Worm (Caenorhabditis elegans): ENCODE measurements around the gene fzo-1.

fzo-1 gene

DNA sequence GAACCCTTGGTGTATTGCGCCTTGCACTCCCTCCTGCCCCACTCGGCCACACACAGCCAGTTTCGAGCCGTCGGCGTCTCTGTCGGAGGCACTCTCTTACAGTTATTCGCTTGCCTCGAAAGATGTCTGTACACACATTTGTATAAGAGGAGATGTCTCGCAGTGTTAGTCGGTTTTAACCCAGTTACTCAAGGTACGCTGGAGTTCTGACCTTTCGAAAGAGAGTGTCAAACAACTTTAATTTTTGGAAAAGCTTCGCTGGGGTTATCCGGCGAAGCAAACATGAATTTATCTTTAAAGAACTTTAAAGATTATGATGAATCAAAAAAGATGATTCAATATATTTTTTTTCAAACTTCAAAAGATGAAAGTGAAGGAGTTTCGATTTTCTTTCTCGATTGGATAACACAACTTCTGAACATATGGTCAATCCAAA lies 8.7 kb upstream of the fzo-1 start (continued):
- TF ChIP-seq dmd-9 (GFP tag; IDR thresholded peaks at IDR 0.05) (peak; percentile 99), egl-43 (GFP tag; IDR thresholded peaks at IDR 0.05) (peak; percentile 99), ztf-7 (tag; optimal IDR thresholded peaks at IDR 0.05) (peak; percentile 91), nhr-28 (tag; optimal IDR thresholded peaks at IDR 0.05) (peak; percentile 96), nhr-237 (tag; optimal IDR thresholded peaks at IDR 0.05) (peak; percentile 70), daf-8 (GFP tag; IDR thresholded peaks at IDR 0.05) (0 out of 2 replicates have a peak, but pooled peaks have one; percentile 20), attf-4 (tag; optimal IDR thresholded peaks at IDR 0.05) (peak; percentile 48), zag-1 (tag; optimal IDR thresholded peaks at IDR 0.05) (peak; percentile 97), lin-13 (GFP tag; optimal IDR thresholded peaks at IDR 0.05) (peak; percentile 98), hif-1 (tag; optimal IDR thresholded peaks at IDR 0.05) (peak; percentile 88 to 94), cey-2 (tag; optimal IDR thresholded peaks at IDR 0.05; ENCODE audit: borderline replicate concordance, insufficient read depth) (peak; percentile 89), skn-1 (tag; optimal IDR thresholded peaks at IDR 0.05) (peak; percentile 55), lim-7 (GFP tag; IDR thresholded peaks at IDR 0.05) (peak; percentile 76), duxl-1 (tag; optimal IDR thresholded peaks at IDR 0.05; ENCODE audit: poor library complexity) (peak; percentile 96), arid-1 (GFP tag; conservative IDR thresholded peaks at IDR 0.05) (peak; percentile 96), nhr-25 (tag; optimal IDR thresholded peaks at IDR 0.05; ENCODE audit: borderline replicate concordance, insufficient read depth) (peak; percentile 96), set-16 (GFP tag; IDR thresholded peaks at IDR 0.05) (peak; percentile 83), daf-12 (tag; optimal IDR thresholded peaks at IDR 0.05) (peak; percentile 43)

DNA sequence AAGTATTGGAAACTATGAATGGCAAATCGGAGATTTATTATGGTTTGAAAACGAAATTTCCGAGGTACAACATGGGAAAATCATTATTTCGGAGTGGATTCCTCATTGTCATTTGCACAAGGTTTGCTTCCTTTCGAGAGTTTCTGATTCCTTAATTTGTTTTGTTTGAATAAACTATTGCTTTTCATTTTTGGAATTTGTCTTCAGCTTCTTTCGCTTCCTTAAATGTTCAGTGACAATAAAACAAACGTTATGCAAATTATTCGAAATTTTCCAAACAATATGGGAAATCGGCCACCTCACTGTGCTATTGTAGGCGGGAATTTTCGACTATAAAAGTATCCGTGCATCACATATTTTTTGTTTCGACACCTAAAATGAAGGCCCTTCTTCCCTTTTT lies 5.9 kb upstream of the fzo-1 start, which contains the start of gene nep-25:
Gene nep-25 (plus strand): TSS at position 375 of the 400 bp plus-strand sequence.
- peak; percentile 46 for TF ChIP-seq aha-1 (tag)
- peak in 1 of 2 experiments; percentile 90 for TF ChIP-seq unc-62 (GFP tag; optimal IDR thresholded peaks at IDR 0.05 in 1 of 2)
- TF ChIP-seq unc-62 (tag; optimal IDR thresholded peaks at IDR 0.05), result no peak
- TF ChIP-seq nhr-76 (tag; optimal IDR thresholded peaks at IDR 0.05), result no peak

DNA sequence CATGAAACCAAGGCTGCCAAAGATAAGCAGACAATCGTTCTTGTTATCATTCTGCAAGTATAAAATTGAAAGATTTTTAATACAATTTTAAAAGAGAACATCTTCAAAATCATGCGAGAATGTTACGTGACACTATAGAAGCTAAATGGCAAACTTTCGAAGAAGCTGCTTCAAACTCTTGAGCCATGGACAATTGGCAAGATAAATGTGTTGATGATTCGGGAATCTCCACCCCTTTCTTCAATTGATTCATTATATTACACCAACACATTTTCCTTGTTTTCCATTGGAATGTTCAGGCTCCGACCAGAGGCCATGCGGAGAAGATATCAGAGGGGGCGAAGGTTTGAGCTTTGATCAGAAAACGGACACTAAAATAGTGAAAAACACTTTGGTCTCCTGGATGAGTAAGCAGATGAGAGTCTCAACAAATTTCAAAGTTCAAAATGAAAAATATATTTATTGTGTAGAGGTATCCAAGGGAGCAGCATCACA lies 5.1 kb upstream of the fzo-1 start, which contains the start of gene lec-5:
Gene lec-5 (minus strand): TSS at position 51 of the 495 bp plus-strand sequence.
- TF ChIP-seq php-3 (GFP tag; IDR thresholded peaks at IDR 0.05) (no peak), daf-16 (GFP tag; optimal IDR thresholded peaks at IDR 0.05) (peak in 1 of 2 experiments; percentile 94), daf-16 (tag; optimal IDR thresholded peaks at IDR 0.05) (no peak), pqm-1 (tag; optimal IDR thresholded peaks at IDR 0.05) (no peak), nhr-11 (tag; optimal IDR thresholded peaks at IDR 0.05) (peak; percentile 34)

DNA sequence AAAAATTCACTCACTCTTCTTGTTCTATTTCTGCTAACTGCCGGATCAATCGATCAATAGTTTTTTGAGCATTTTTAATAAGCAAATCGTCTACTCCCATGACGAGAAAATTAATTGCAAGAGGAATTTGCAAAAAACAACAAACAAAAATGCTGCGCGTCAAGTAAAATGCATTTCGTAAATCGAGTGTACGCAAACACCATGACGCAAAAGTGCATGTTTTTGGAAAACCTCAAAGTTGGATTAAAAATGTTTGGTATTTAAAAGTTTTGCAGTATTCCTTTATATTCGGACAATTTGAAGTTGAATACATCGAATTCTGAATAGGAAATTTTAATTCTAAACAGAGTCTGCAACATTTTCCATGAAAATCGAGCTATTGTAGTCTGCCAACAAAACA lies 3.2 kb upstream of the fzo-1 start, which contains the start of gene ZK1248.19:
Gene ZK1248.19 (minus strand): TSS at position 188 of the 400 bp plus-strand sequence.
- no peak for TF ChIP-seq daf-16 (GFP tag; optimal IDR thresholded peaks at IDR 0.05)
- peak; percentile 24 for TF ChIP-seq daf-16 (tag; optimal IDR thresholded peaks at IDR 0.05)
- peak; percentile 12 for TF ChIP-seq dpl-1 (GFP tag; optimal IDR thresholded peaks at IDR 0.05)
- no peak for TF ChIP-seq ctbp-1 (GFP tag; IDR thresholded peaks at IDR 0.05)
- TF ChIP-seq mes-2 (tag; optimal IDR thresholded peaks at IDR 0.05; ENCODE audit: poor library complexity, severe bottlenecking), result peak; percentile 57
- TF ChIP-seq nhr-102 (tag; optimal IDR thresholded peaks at IDR 0.05), result no peak
- peak; percentile 88 for TF ChIP-seq R02D3.7 (tag; optimal IDR thresholded peaks at IDR 0.05)
- peak in 1 of 2 experiments; percentile 54 for TF ChIP-seq lsy-2 (tag; optimal IDR thresholded peaks at IDR 0.05)
- TF ChIP-seq dmd-8 (GFP tag; IDR thresholded peaks at IDR 0.05), result no peak
- TF ChIP-seq mxl-2 (GFP tag; conservative IDR thresholded peaks at IDR 0.05), result no peak

Measured in whole organism, L4 larva.